Fruit fly (Drosophila melanogaster): ENCODE results near the gene Atx-1.

Gene Atx-1

DNA sequence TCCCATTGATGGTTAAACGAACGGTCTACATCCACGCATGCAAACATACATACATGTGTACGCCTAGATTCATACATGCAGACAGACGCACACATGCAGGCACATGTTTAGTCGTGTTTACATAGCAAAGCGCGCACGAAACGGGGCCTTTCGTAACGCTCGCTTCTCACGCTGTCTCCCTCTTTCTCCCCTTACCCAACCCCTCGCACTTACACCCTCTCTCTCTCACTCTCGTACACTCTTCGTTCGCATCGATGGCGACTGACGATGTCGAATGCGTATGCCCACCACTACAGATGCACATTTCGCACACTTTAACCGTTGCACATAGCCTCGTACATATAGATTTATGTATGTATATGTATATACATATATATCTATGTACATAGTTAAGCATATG lies 43.0 kb downstream of the Atx-1 start (continued):
- TF ChIP-seq CG6276 (GFP tag; optimal IDR thresholded peaks at IDR 0.05) (peak; percentile 0), CG3032 (tag; optimal IDR thresholded peaks at IDR 0.05) (no peak), fd59A (GFP tag; optimal IDR thresholded peaks at IDR 0.05) (no peak), CG32006 (GFP tag; optimal IDR thresholded peaks at IDR 0.05) (no peak), CG34406 (GFP tag; optimal IDR thresholded peaks at IDR 0.05) (no peak), achi (GFP tag; optimal IDR thresholded peaks at IDR 0.05) (no peak), Sox102F (GFP tag; optimal IDR thresholded peaks at IDR 0.05) (no peak), svp (GFP tag) (peak; percentile 24), CG10669 (GFP tag; optimal IDR thresholded peaks at IDR 0.05) (no peak), net (GFP tag; optimal IDR thresholded peaks at IDR 0.05) (no peak), CG8119 (GFP tag; IDR thresholded peaks at IDR 0.05) (no peak), vri (GFP tag; optimal IDR thresholded peaks at IDR 0.05) (no peak), CG11294 (GFP tag; IDR thresholded peaks at IDR 0.05) (no peak), esn (GFP tag; optimal IDR thresholded peaks at IDR 0.05) (no peak), CG10631 (GFP tag; optimal IDR thresholded peaks at IDR 0.05) (no peak), fd85E (GFP tag; optimal IDR thresholded peaks at IDR 0.05) (no peak), cyc (GFP tag; optimal IDR thresholded peaks at IDR 0.05) (no peak), Hr4 (GFP tag; optimal IDR thresholded peaks at IDR 0.05) (no peak)

DNA sequence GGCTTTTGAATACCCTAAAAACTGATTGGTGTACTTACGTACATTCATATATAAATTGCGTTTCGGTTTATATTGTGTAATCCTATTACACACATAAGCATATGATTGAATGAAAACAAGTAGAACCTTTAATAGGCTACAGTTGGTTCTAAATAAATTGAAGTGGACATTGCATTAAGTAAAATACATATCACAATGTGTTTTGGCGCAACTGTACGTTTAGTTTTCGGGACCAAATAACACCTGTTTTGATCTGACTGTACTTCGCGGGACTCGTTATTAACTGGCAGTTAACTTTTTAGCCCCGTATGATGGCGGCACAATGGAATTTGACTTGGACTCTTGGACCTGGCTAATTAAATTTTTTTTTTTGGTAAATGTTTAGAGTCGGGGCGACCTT lies 43.8 kb downstream of the Atx-1 start:
- no peak for TF ChIP-seq CG16779 (tag; optimal IDR thresholded peaks at IDR 0.05)
- TF ChIP-seq topi (GFP tag; optimal IDR thresholded peaks at IDR 0.05) = peak; percentile 5
- no peak for TF ChIP-seq CG31627 (GFP tag; optimal IDR thresholded peaks at IDR 0.05)
- peak; percentile 72 for TF ChIP-seq Eip78C (GFP tag)
- peak; percentile 0 for TF ChIP-seq Sox14 (GFP tag; optimal IDR thresholded peaks at IDR 0.05)
- no peak for TF ChIP-seq Hr4 (GFP tag; optimal IDR thresholded peaks at IDR 0.05)
- TF ChIP-seq CG34406 (GFP tag; optimal IDR thresholded peaks at IDR 0.05) = no peak
- TF ChIP-seq spab (GFP tag; optimal IDR thresholded peaks at IDR 0.05) = no peak
- no peak for TF ChIP-seq acj6 (GFP tag; optimal IDR thresholded peaks at IDR 0.05)
- no peak for TF ChIP-seq salr (GFP tag; optimal IDR thresholded peaks at IDR 0.05)
- no peak for TF ChIP-seq Ets21C (GFP tag; optimal IDR thresholded peaks at IDR 0.05)
- peak; percentile 2 for TF ChIP-seq CG6276 (GFP tag; optimal IDR thresholded peaks at IDR 0.05)
- TF ChIP-seq svp (GFP tag) = peak; percentile 40
- peak; percentile 6 for TF ChIP-seq CG32006 (GFP tag; optimal IDR thresholded peaks at IDR 0.05)
- no peak for TF ChIP-seq CG6808 (GFP tag; optimal IDR thresholded peaks at IDR 0.05)
- TF ChIP-seq dsx (GFP tag; optimal IDR thresholded peaks at IDR 0.05; ENCODE audit: poor library complexity, severe bottlenecking) = no peak
- TF ChIP-seq Met (GFP tag; optimal IDR thresholded peaks at IDR 0.05) = no peak
- TF ChIP-seq net (GFP tag; optimal IDR thresholded peaks at IDR 0.05) = no peak
- TF ChIP-seq esn (GFP tag; optimal IDR thresholded peaks at IDR 0.05) = no peak
- TF ChIP-seq CG11294 (GFP tag; IDR thresholded peaks at IDR 0.05) = no peak
- TF ChIP-seq ss (GFP tag; optimal IDR thresholded peaks at IDR 0.05) = no peak
- TF ChIP-seq fd59A (GFP tag; optimal IDR thresholded peaks at IDR 0.05) = no peak

DNA sequence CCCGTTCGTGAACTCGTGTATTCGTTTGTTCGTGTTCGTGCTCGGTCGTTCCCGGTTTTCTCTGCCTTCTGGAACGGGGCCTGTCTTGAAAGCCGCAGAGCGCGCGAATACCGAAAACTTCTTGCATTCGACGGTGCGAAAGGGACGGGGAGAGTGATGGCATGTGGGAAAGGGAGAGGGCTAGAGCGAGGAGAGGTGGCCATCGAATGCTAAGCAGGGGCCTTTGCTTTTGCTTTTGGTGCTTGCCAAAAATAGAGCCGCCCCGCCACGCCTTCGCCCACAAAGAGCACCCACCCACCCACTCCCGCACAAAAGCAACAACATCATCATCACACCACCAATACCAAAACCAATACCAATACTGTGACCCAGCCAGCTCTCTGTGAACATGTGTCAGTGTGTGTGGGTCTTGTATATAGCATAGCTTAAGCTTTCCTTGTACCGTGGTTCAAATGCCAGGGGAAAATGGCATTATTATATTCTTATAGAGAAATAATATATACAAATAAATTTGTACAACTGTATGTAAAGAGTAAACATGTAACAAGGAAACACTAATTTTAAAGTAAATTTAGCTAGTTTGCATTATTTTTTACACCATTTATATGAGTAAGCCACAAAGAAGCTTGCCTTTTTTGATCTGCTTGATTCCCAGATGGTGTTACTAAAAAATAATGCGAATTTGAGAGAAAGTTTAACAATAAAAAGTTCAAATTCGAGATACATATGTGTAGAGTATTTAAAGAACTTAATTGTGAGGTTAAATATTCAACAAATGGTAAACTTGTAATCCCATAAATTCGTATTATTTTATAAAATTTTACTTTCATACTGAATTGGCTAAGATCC lies 44.4 kb downstream of the Atx-1 start, which contains the start of gene CG14434:
CG14434 (minus strand) TSS at position 20 of the 849 bp plus-strand sequence.
- TF ChIP-seq Gug (GFP tag; IDR thresholded peaks at IDR 0.05) (peak; percentile 33), Lpt (GFP tag; optimal IDR thresholded peaks at IDR 0.05) (peak; percentile 46), Met (GFP tag; optimal IDR thresholded peaks at IDR 0.05) (peak; percentile 83), CG10669 (GFP tag; optimal IDR thresholded peaks at IDR 0.05) (peak; percentile 75), eg (GFP tag; IDR thresholded peaks at IDR 0.05) (peak; percentile 27; the same call in 1 of the 3 replicates), esn (GFP tag; optimal IDR thresholded peaks at IDR 0.05) (peak; percentile 87), CG11294 (GFP tag; IDR thresholded peaks at IDR 0.05) (peak; percentile 6; the same call in 1 of the 2 replicates), Ets96B (tag; optimal IDR thresholded peaks at IDR 0.05) (peak; percentile 68), fd59A (GFP tag; optimal IDR thresholded peaks at IDR 0.05) (peak; percentile 74), CG8319 (GFP tag; optimal IDR thresholded peaks at IDR 0.05) (peak; percentile 56), Sox14 (GFP tag; optimal IDR thresholded peaks at IDR 0.05) (peak; percentile 79), Blimp-1 (GFP tag; optimal IDR thresholded peaks at IDR 0.05) (peak; percentile 59), CG11762 (GFP tag; optimal IDR thresholded peaks at IDR 0.05; ENCODE audit: insufficient read depth) (peak; percentile 67), Sox15 (GFP tag; optimal IDR thresholded peaks at IDR 0.05) (peak; percentile 76), CG34406 (GFP tag; optimal IDR thresholded peaks at IDR 0.05) (peak; percentile 73), CG16779 (tag; optimal IDR thresholded peaks at IDR 0.05) (peak; percentile 45), Eip75B (GFP tag; optimal IDR thresholded peaks at IDR 0.05) (peak; percentile 75), ss (GFP tag; optimal IDR thresholded peaks at IDR 0.05) (peak; percentile 11 to 66), acj6 (GFP tag; optimal IDR thresholded peaks at IDR 0.05) (peak; percentile 73), CG8632 (GFP tag; optimal IDR thresholded peaks at IDR 0.05) (peak; percentile 83), CG3032 (tag; optimal IDR thresholded peaks at IDR 0.05) (peak; percentile 75), CG6792 (GFP tag; optimal IDR thresholded peaks at IDR 0.05) (peak; percentile 68), CG6808 (GFP tag; optimal IDR thresholded peaks at IDR 0.05) (peak; percentile 88), CG4318 (GFP tag; optimal IDR thresholded peaks at IDR 0.05) (peak; percentile 90), achi (GFP tag; optimal IDR thresholded peaks at IDR 0.05) (peak; percentile 78), CG9139 (GFP tag; optimal IDR thresholded peaks at IDR 0.05) (peak; percentile 37)

Measured in whole organism, prepupa.